Comparison of ENCODE assay signal across 2 fruit fly cellular contexts in the genomic region with DNA sequence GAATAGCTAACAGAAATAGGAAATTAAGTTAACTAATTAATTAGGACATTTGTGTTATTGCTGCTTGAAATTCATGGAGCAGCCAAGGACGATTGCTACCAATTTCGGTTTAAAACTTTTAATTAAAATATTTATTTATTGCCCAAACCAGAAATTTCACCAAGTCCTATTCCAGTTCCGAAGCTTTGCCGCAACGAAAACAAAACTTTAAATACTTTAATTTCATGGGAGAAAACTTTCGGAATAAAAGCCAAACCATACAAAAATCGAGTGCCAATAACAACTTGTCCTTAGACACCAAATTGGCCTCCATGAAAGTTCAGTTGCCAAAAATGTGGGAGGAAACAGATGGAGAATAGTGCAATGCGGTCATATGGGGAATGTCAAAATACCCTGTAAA.
A peak's percentile ranks its signal among the peaks of the same experiment; 100 is the strongest.
TF ChIP-seq lines count a peak whose summit lies in the region.

No protein-coding gene starts in this region.

- TF ChIP-seq CTCF in whole organism, embryonic (GFP tag; optimal IDR thresholded peaks at IDR 0.05; lab: Kevin White, UChicago), result no peak

TF ChIP-seq in whole organism, adult, 20 proteins besides CTCF, POLR2A, EP300 and RAD21:
- TF ChIP-seq kay (GFP tag; lab: Kevin White, UChicago; ENCODE audit: borderline replicate concordance) (peak; percentile 76), Mnt (GFP tag; optimal IDR thresholded peaks at IDR 0.05; lab: Kevin White, UChicago) (no peak), CG33017 (tag; optimal IDR thresholded peaks at IDR 0.05; lab: Kevin White, UChicago) (no peak)
TF ChIP-seq in whole organism, adult: peak in this region for 1.

TF ChIP-seq in whole organism, embryonic, 481 proteins besides CTCF, POLR2A, EP300 and RAD21:
- TF ChIP-seq CG9876 (GFP tag; optimal IDR thresholded peaks at IDR 0.05; lab: Kevin White, UChicago) (no peak), Ets65A (GFP tag; lab: Kevin White, UChicago) (peak; percentile 78)
TF ChIP-seq in whole organism, embryonic: peak in this region for 1.
